Fruit fly (Drosophila melanogaster): Measurements from ENCODE around the gene CG5111.
A peak's percentile ranks its signal among the peaks of the same experiment; 100 is the strongest.

The CG5111 gene

dm6 chr3R:25532406-25533225 is 26.5 kb downstream of the CG5111 start (continued):
- TF ChIP-seq CG18619 (GFP tag; optimal IDR thresholded peaks at IDR 0.05) = no peak
- TF ChIP-seq CG2199 (GFP tag; IDR thresholded peaks at IDR 0.05) = 0 out of 3 replicates have a peak, but pooled peaks have one; percentile 40
- peak; percentile 64 for TF ChIP-seq gem (tag; optimal IDR thresholded peaks at IDR 0.05)
- TF ChIP-seq CG15514 (GFP tag; optimal IDR thresholded peaks at IDR 0.05) = no peak
- no peak for TF ChIP-seq CG12219 (GFP tag; optimal IDR thresholded peaks at IDR 0.05)
- peak; percentile 14 for TF ChIP-seq CG17359 (tag; optimal IDR thresholded peaks at IDR 0.05)
- TF ChIP-seq aop (GFP tag; IDR thresholded peaks at IDR 0.05) = no peak
- TF ChIP-seq dmrt99B (tag; optimal IDR thresholded peaks at IDR 0.05) = peak; percentile 2
- peak; percentile 54; the same call in 1 of the 2 replicates for TF ChIP-seq slbo (GFP tag; IDR thresholded peaks at IDR 0.05)
- no peak for TF ChIP-seq emc (GFP tag; optimal IDR thresholded peaks at IDR 0.05)
- TF ChIP-seq CG3995 (GFP tag; optimal IDR thresholded peaks at IDR 0.05) = no peak
- peak; percentile 16 for TF ChIP-seq CG8924 (tag; optimal IDR thresholded peaks at IDR 0.05)
- no peak for TF ChIP-seq CTCF (GFP tag; optimal IDR thresholded peaks at IDR 0.05)
- TF ChIP-seq CG14860 (GFP tag; IDR thresholded peaks at IDR 0.05; ENCODE audit: partially characterized antibody) = no peak
- no peak for TF ChIP-seq Gsc (GFP tag; IDR thresholded peaks at IDR 0.05)
- TF ChIP-seq CG11093 (GFP tag; IDR thresholded peaks at IDR 0.05) = no peak
- TF ChIP-seq CG4328 (GFP tag; optimal IDR thresholded peaks at IDR 0.05) = no peak
- no peak for TF ChIP-seq trem (tag; optimal IDR thresholded peaks at IDR 0.05)
- no peak for TF ChIP-seq Dbx (GFP tag; IDR thresholded peaks at IDR 0.05)
- TF ChIP-seq CG9932 (GFP tag; IDR thresholded peaks at IDR 0.05) = no peak
- TF ChIP-seq CG17568 (GFP tag; optimal IDR thresholded peaks at IDR 0.05) = no peak
- TF ChIP-seq CG6791 (GFP tag; IDR thresholded peaks at IDR 0.05; ENCODE audit: partially characterized antibody) = no peak
- TF ChIP-seq Meics (GFP tag; optimal IDR thresholded peaks at IDR 0.05) = peak; percentile 29
- TF ChIP-seq Aef1 (GFP tag; IDR thresholded peaks at IDR 0.05) = 0 out of 3 replicates have a peak, but pooled peaks have one; percentile 14
- no peak for TF ChIP-seq CG2875 (GFP tag; optimal IDR thresholded peaks at IDR 0.05)
- TF ChIP-seq pan (optimal IDR thresholded peaks at IDR 0.05) = no peak
- TF ChIP-seq pan (GFP tag; optimal IDR thresholded peaks at IDR 0.05 in 1 of 2, IDR thresholded peaks at IDR 0.05 in 1 of 2) = peak in 1 of 2 experiments; percentile 25
- peak; percentile 67 for TF ChIP-seq CG31441 (GFP tag; IDR thresholded peaks at IDR 0.05)
- no peak for TF ChIP-seq B-H1 (GFP tag; IDR thresholded peaks at IDR 0.05)
- no peak for TF ChIP-seq CG15011 (GFP tag; optimal IDR thresholded peaks at IDR 0.05)
- TF ChIP-seq CG9876 (GFP tag; optimal IDR thresholded peaks at IDR 0.05) = no peak
- TF ChIP-seq Lpt (GFP tag; optimal IDR thresholded peaks at IDR 0.05) = no peak
- TF ChIP-seq Six4 (GFP tag; optimal IDR thresholded peaks at IDR 0.05) = no peak
- peak in 1 of 2 experiments; percentile 36 for TF ChIP-seq Hr51 (GFP tag; optimal IDR thresholded peaks at IDR 0.05)
- TF ChIP-seq Ssrp (tag; optimal IDR thresholded peaks at IDR 0.05) = no peak
- no peak for TF ChIP-seq CG3065 (GFP tag; optimal IDR thresholded peaks at IDR 0.05)
- no peak for TF ChIP-seq CG13296 (GFP tag; optimal IDR thresholded peaks at IDR 0.05)
- peak in 1 of 2 experiments; percentile 5 for TF ChIP-seq Pdp1 (GFP tag; optimal IDR thresholded peaks at IDR 0.05)
- peak; percentile 28 for TF ChIP-seq CG15269 (tag; optimal IDR thresholded peaks at IDR 0.05)
- no peak for TF ChIP-seq CHES-1-like (GFP tag; optimal IDR thresholded peaks at IDR 0.05)
- TF ChIP-seq CG10565 (GFP tag; optimal IDR thresholded peaks at IDR 0.05) = no peak
- no peak for TF ChIP-seq NC2β (GFP tag; optimal IDR thresholded peaks at IDR 0.05)
- 0 out of 4 replicates have a peak, but pooled peaks have one; percentile 42 for TF ChIP-seq chinmo (GFP tag; IDR thresholded peaks at IDR 0.05; ENCODE audit: partially characterized antibody)
- TF ChIP-seq CkIIα-i1 (GFP tag; IDR thresholded peaks at IDR 0.05) = no peak
- TF ChIP-seq CG1602 (GFP tag; optimal IDR thresholded peaks at IDR 0.05) = no peak
- TF ChIP-seq CG33213 (GFP tag; optimal IDR thresholded peaks at IDR 0.05) = no peak
- TF ChIP-seq lilli (GFP tag; optimal IDR thresholded peaks at IDR 0.05) = no peak
- no peak for TF ChIP-seq twi (tag; optimal IDR thresholded peaks at IDR 0.05)
- TF ChIP-seq Fer1 (GFP tag; optimal IDR thresholded peaks at IDR 0.05) = no peak
- TF ChIP-seq rib (GFP tag; IDR thresholded peaks at IDR 0.05) = no peak

All from whole organism, embryonic.